Worm (Caenorhabditis elegans) whole organism, L2 larva: ENCODE measurements around the gene far-8.

Experiments used
- ZK546.5 ChIP-seq: sonication (generic microtip); optimal IDR thresholded peaks from 2 replicates; lab custom pipeline; 2017; ENCODE audit warnings: missing biosample characterization, missing genetic modification characterization
- aly-2 ChIP-seq: fragments of 150-350 bp; optimal IDR thresholded peaks from 2 replicates; lab custom pipeline; 2014; ENCODE audit warnings: missing biosample characterization, missing genetic modification characterization
- ama-1 ChIP-seq: fragments of 150-350 bp; optimal IDR thresholded peaks from 2 replicates; lab custom pipeline; 2018; ENCODE audit warnings: inconsistent platforms
- ceh-16 ChIP-seq: fragments of 150-350 bp; optimal IDR thresholded peaks from 2 replicates; lab custom pipeline; 2014; ENCODE audit warnings: missing biosample characterization, missing genetic modification characterization
- mdl-1 ChIP-seq, 2 experiments: fragments of 150-350 bp in 1 of 2; sonication (generic microtip) in 1 of 2; optimal IDR thresholded peaks; 2 replicates each; lab custom pipeline; 2017; ENCODE audit warnings: missing biosample characterization in 2 of 2, missing genetic modification characterization in 2 of 2
- nhr-25 ChIP-seq: fragments of 150-350 bp; sonication (generic microtip); optimal IDR thresholded peaks from 3 replicates; lab custom pipeline; 2014; ENCODE audit warnings: missing biosample characterization, missing genetic modification characterization
- nhr-77 ChIP-seq: fragments of 150-350 bp; optimal IDR thresholded peaks from 2 replicates; lab custom pipeline; 2014; ENCODE audit warnings: missing biosample characterization, missing genetic modification characterization
- peb-1 ChIP-seq: fragments of 150-350 bp; optimal IDR thresholded peaks from 2 replicates; lab custom pipeline; 2014; ENCODE audit warnings: missing biosample characterization, missing genetic modification characterization
- unc-39 ChIP-seq: fragments of 150-350 bp; optimal IDR thresholded peaks from 2 replicates; lab custom pipeline; 2014; ENCODE audit warnings: missing biosample characterization, missing genetic modification characterization
- unc-62 ChIP-seq: fragments of 150-350 bp; optimal IDR thresholded peaks from 2 replicates; lab custom pipeline; 2014; ENCODE audit warnings: missing biosample characterization, missing genetic modification reagents, missing genetic modification characterization
- ztf-11 ChIP-seq: sonication (generic microtip); optimal IDR thresholded peaks from 2 replicates; lab custom pipeline; 2017; ENCODE audit warnings: missing biosample characterization, missing genetic modification characterization

DNA sequence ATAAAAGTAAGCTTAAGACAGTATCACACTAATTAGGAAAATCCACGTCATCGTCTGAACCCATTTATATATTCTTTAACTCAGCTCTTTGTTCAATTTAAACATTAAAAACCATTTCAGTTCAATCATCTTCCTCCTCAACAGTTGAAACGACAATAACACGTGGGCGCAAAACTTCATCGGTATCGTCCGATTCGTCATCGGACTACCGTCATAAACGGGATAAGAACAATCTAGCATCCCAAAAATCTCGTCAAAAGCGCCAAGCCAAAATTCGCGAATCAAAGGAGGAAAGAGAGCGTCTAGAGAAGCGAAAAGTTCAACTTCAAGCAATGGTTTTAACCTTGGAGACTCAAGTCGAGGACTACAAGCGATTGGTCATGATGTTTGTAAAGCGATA lies 7.5 kb upstream of the far-8 start:
- TF ChIP-seq mdl-1 (tag; optimal IDR thresholded peaks at IDR 0.05; lab: Kevin White, UChicago): no peak
- TF ChIP-seq aly-2 (tag; lab: Kevin White, UChicago): no peak
- TF ChIP-seq unc-39 (tag; lab: Kevin White, UChicago): no peak
- TF ChIP-seq nhr-77 (tag; lab: Kevin White, UChicago): no peak
- no peak for TF ChIP-seq nhr-25 (tag; lab: Kevin White, UChicago)
- no peak for TF ChIP-seq unc-62 (GFP tag; lab: Kevin White, UChicago)
- TF ChIP-seq ama-1: peak; percentile 30
- no peak for TF ChIP-seq peb-1
- no peak for TF ChIP-seq ceh-16 (tag; lab: Kevin White, UChicago)
- TF ChIP-seq ZK546.5 (tag; lab: Kevin White, UChicago): no peak
- TF ChIP-seq ztf-11 (tag; lab: Kevin White, UChicago): no peak
